Worm (Caenorhabditis elegans) whole organism, late embryonic: ENCODE data around the gene srh-21.
A peak's percentile ranks its signal among the peaks of the same experiment; 100 is the strongest.

Experiments used
- C08G9.2 ChIP-seq: sonication (generic microtip); optimal IDR thresholded peaks from 2 replicates; lab custom pipeline; 2016; ENCODE audit warnings: mild to moderate bottlenecking, missing genetic modification characterization, moderate library complexity, missing compliant biosample characterization
- C38D4.7 ChIP-seq: fragments of 200-800 bp; sonication (Bioruptor generic); optimal IDR thresholded peaks from 2 replicates; lab custom pipeline; 2018; ENCODE audit warnings: mild to moderate bottlenecking, missing genetic modification characterization, moderate library complexity, missing compliant biosample characterization
- F13H6.1 ChIP-seq: sonication (generic microtip); optimal IDR thresholded peaks from 2 replicates; lab custom pipeline; 2016; ENCODE audit warnings: missing genetic modification characterization, missing compliant biosample characterization
- T23F11.4 ChIP-seq: fragments of 200-800 bp; sonication (Bioruptor generic); optimal IDR thresholded peaks from 2 replicates; lab custom pipeline; 2018; ENCODE audit warnings: mild to moderate bottlenecking, missing genetic modification characterization, missing compliant biosample characterization
- Y22D7AL.16 ChIP-seq: sonication (generic microtip); optimal IDR thresholded peaks from 2 replicates; lab custom pipeline; 2016; ENCODE audit warnings: missing genetic modification characterization, missing compliant biosample characterization
- ahr-1 ChIP-seq: sonication (generic microtip); optimal IDR thresholded peaks from 2 replicates; lab custom pipeline; 2016; ENCODE audit warnings: missing genetic modification characterization, missing compliant biosample characterization
- ama-1 ChIP-seq: fragments of 150-350 bp; optimal IDR thresholded peaks from 2 replicates; lab custom pipeline; 2014
- ceh-19 ChIP-seq: fragments of 200-800 bp; sonication (Bioruptor generic); optimal IDR thresholded peaks from 2 replicates; lab custom pipeline; 2018; ENCODE audit warnings: mild to moderate bottlenecking, missing genetic modification characterization, missing compliant biosample characterization
- ceh-24 ChIP-seq: sonication (generic microtip); optimal IDR thresholded peaks from 2 replicates; lab custom pipeline; 2016; ENCODE audit warnings: mild to moderate bottlenecking, missing genetic modification characterization, missing compliant biosample characterization
- ceh-31 ChIP-seq: sonication (generic microtip); optimal IDR thresholded peaks from 2 replicates; lab custom pipeline; 2016; ENCODE audit warnings: missing genetic modification characterization, missing compliant biosample characterization
- ceh-45 ChIP-seq: fragments of 200-800 bp; sonication (Bioruptor generic); IDR thresholded peaks from 2 replicates; pipeline ENCODE4 v1.3.6; 2022; ENCODE audit warnings: missing genetic modification reagents, missing genetic modification characterization, missing compliant biosample characterization
- ceh-6 ChIP-seq: fragments of 200-800 bp; sonication (Bioruptor generic); optimal IDR thresholded peaks from 2 replicates; lab custom pipeline; 2018; ENCODE audit warnings: mild to moderate bottlenecking, missing genetic modification characterization, missing compliant biosample characterization
- ceh-9 ChIP-seq: sonication (generic microtip); optimal IDR thresholded peaks from 2 replicates; lab custom pipeline; 2016; ENCODE audit warnings: mild to moderate bottlenecking, missing genetic modification characterization, inconsistent platforms, missing compliant biosample characterization
- dmd-4 ChIP-seq: sonication (generic microtip); optimal IDR thresholded peaks from 2 replicates; lab custom pipeline; 2016; ENCODE audit warnings: borderline replicate concordance, missing genetic modification characterization, missing compliant biosample characterization
- dve-1 ChIP-seq: sonication (generic microtip); optimal IDR thresholded peaks from 2 replicates; lab custom pipeline; 2017; ENCODE audit warnings: antibody characterized with exemption, mild to moderate bottlenecking, missing genetic modification characterization, missing compliant biosample characterization
- elt-2 ChIP-seq: sonication (generic microtip); optimal IDR thresholded peaks from 2 replicates; lab custom pipeline; 2016; ENCODE audit warnings: missing genetic modification reagents, missing genetic modification characterization, missing compliant biosample characterization
- ets-4 ChIP-seq: sonication (generic microtip); optimal IDR thresholded peaks from 2 replicates; lab custom pipeline; 2016; ENCODE audit warnings: missing genetic modification characterization, missing compliant biosample characterization
- fax-1 ChIP-seq: sonication (generic microtip); optimal IDR thresholded peaks from 2 replicates; lab custom pipeline; 2016; ENCODE audit warnings: missing genotype, missing genetic modification characterization, missing compliant biosample characterization
- fkh-10 ChIP-seq: fragments of 150-350 bp; optimal IDR thresholded peaks from 2 replicates; lab custom pipeline; 2014; ENCODE audit warnings: missing biosample characterization, missing genetic modification reagents, missing genetic modification characterization
- gmeb-2 ChIP-seq: sonication (generic microtip); optimal IDR thresholded peaks from 2 replicates; lab custom pipeline; 2016; ENCODE audit warnings: missing genetic modification characterization, inconsistent platforms, missing compliant biosample characterization
- hlh-13 ChIP-seq: fragments of 200-800 bp; sonication (Bioruptor generic); optimal IDR thresholded peaks from 2 replicates; lab custom pipeline; 2018; ENCODE audit warnings: mild to moderate bottlenecking, missing genetic modification characterization, missing compliant biosample characterization
- hlh-15 ChIP-seq: sonication (generic microtip); optimal IDR thresholded peaks from 2 replicates; lab custom pipeline; 2016; ENCODE audit warnings: missing genetic modification characterization, missing compliant biosample characterization
- hlh-30 ChIP-seq: sonication (generic microtip); optimal IDR thresholded peaks from 2 replicates; lab custom pipeline; 2017; ENCODE audit warnings: antibody characterized with exemption, missing genetic modification characterization, missing compliant biosample characterization; ENCODE audit not compliant: insufficient read depth
- lim-6 ChIP-seq: sonication (generic microtip); optimal IDR thresholded peaks from 2 replicates; lab custom pipeline; 2016; ENCODE audit warnings: missing genetic modification characterization, missing compliant biosample characterization
- lin-11 ChIP-seq: fragments of 200-800 bp; sonication (Bioruptor generic); optimal IDR thresholded peaks from 2 replicates; lab custom pipeline; 2018; ENCODE audit warnings: mild to moderate bottlenecking, missing genetic modification characterization, missing compliant biosample characterization
- madf-2 ChIP-seq: sonication (generic microtip); optimal IDR thresholded peaks from 2 replicates; lab custom pipeline; 2017; ENCODE audit warnings: missing genetic modification characterization, missing compliant biosample characterization
- mec-3 ChIP-seq: sonication (generic microtip); optimal IDR thresholded peaks from 2 replicates; lab custom pipeline; 2016; ENCODE audit warnings: borderline replicate concordance, missing genetic modification characterization, missing compliant biosample characterization
- nfya-1 ChIP-seq: sonication (generic microtip); optimal IDR thresholded peaks from 2 replicates; lab custom pipeline; 2017; ENCODE audit warnings: missing genetic modification characterization, mild to moderate bottlenecking, missing compliant biosample characterization, antibody characterized with exemption, moderate library complexity
- nhr-11 ChIP-seq: fragments of 150-350 bp; optimal IDR thresholded peaks from 2 replicates; lab custom pipeline; 2014; ENCODE audit warnings: missing biosample characterization, missing genetic modification characterization
- nhr-232 ChIP-seq: sonication (generic microtip); optimal IDR thresholded peaks from 2 replicates; lab custom pipeline; 2016; ENCODE audit warnings: missing genetic modification characterization, missing compliant biosample characterization
- odd-2 ChIP-seq: sonication (generic microtip); optimal IDR thresholded peaks from 2 replicates; lab custom pipeline; 2017; ENCODE audit warnings: antibody characterized with exemption, mild to moderate bottlenecking, missing genetic modification characterization, missing compliant biosample characterization
- pag-3 ChIP-seq: sonication (generic microtip); optimal IDR thresholded peaks from 2 replicates; lab custom pipeline; 2016; ENCODE audit warnings: missing compliant biosample characterization, missing genetic modification characterization, borderline replicate concordance
- pat-9 ChIP-seq: fragments of 200-800 bp; sonication (Bioruptor generic); optimal IDR thresholded peaks from 2 replicates; lab custom pipeline; 2018; ENCODE audit warnings: mild to moderate bottlenecking, missing genetic modification characterization, moderate library complexity, missing compliant biosample characterization
- pax-1 ChIP-seq: fragments of 150-350 bp; optimal IDR thresholded peaks from 2 replicates; lab custom pipeline; 2014; ENCODE audit warnings: missing biosample characterization, missing genetic modification characterization
- pqm-1 ChIP-seq: sonication (generic microtip); optimal IDR thresholded peaks from 2 replicates; lab custom pipeline; 2016; ENCODE audit warnings: missing genetic modification characterization, missing compliant biosample characterization
- pros-1 ChIP-seq: fragments of 150-350 bp; optimal IDR thresholded peaks from 2 replicates; lab custom pipeline; 2014; ENCODE audit warnings: missing biosample characterization, missing genetic modification reagents, missing genetic modification characterization
- ref-2 ChIP-seq: sonication (generic microtip); optimal IDR thresholded peaks from 2 replicates; lab custom pipeline; 2016; ENCODE audit warnings: missing genetic modification characterization, missing compliant biosample characterization
- rnt-1 ChIP-seq: sonication (generic microtip); optimal IDR thresholded peaks from 2 replicates; lab custom pipeline; 2016; ENCODE audit warnings: missing genetic modification characterization, missing compliant biosample characterization
- sdc-2 ChIP-seq: sonication (generic microtip); optimal IDR thresholded peaks from 2 replicates; lab custom pipeline; 2016; ENCODE audit warnings: missing genotype, missing genetic modification characterization, missing compliant biosample characterization
- sox-2 ChIP-seq: fragments of 200-800 bp; sonication (Bioruptor generic); IDR thresholded peaks from 2 replicates; pipeline ENCODE4 v1.3.6; 2022; ENCODE audit warnings: missing genetic modification reagents, missing genetic modification characterization, missing compliant biosample characterization
- tbx-2 ChIP-seq: sonication (generic microtip); optimal IDR thresholded peaks from 2 replicates; lab custom pipeline; 2016; ENCODE audit warnings: missing genetic modification characterization, missing compliant biosample characterization
- ttx-3 ChIP-seq: sonication (generic microtip); optimal IDR thresholded peaks from 2 replicates; lab custom pipeline; 2016; ENCODE audit warnings: missing genetic modification reagents, missing genetic modification characterization, missing compliant biosample characterization
- unc-42 ChIP-seq: sonication (generic microtip); optimal IDR thresholded peaks from 2 replicates; lab custom pipeline; 2016; ENCODE audit warnings: missing genotype, missing genetic modification characterization, missing compliant biosample characterization
- unc-86 ChIP-seq: sonication (generic microtip); optimal IDR thresholded peaks from 2 replicates; lab custom pipeline; 2016; ENCODE audit warnings: missing genetic modification characterization, missing compliant biosample characterization
- ztf-16 ChIP-seq: sonication (generic microtip); optimal IDR thresholded peaks from 2 replicates; lab custom pipeline; 2017; ENCODE audit warnings: missing genetic modification characterization, missing compliant biosample characterization

The srh-21 gene

DNA sequence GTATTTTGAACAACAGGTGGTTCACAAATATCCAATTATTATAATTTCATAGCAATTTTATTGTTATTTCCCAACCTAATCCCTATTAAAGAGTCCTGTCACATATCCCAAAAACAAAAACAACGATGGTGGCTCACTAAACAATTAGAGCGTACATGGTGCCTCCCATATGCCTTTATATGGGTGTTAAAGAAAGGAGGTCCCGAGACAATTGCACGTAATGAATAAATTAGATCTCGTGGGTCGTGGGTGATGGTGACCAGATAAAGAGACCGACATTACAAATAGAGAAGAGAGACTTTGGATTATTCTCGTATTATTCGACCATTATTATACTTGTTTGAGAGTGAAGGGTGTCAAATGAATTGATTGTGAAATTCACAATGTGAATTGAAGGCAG is 40.8 kb downstream of the srh-21 start:
- TF ChIP-seq fkh-10 (GFP tag; lab: Kevin White, UChicago) (no peak), ceh-31 (tag; lab: Kevin White, UChicago) (peak; percentile 78), pros-1 (no peak), pag-3 (tag; lab: Kevin White, UChicago) (no peak), nhr-232 (tag; lab: Kevin White, UChicago) (no peak), mec-3 (tag; lab: Kevin White, UChicago) (no peak), sdc-2 (tag; lab: Kevin White, UChicago) (no peak), ceh-9 (tag; lab: Kevin White, UChicago) (no peak), fax-1 (tag; lab: Kevin White, UChicago) (no peak), F13H6.1 (tag; lab: Kevin White, UChicago) (no peak), pat-9 (no peak), odd-2 (tag; lab: Kevin White, UChicago) (no peak), lim-6 (no peak), C38D4.7 (GFP tag; lab: Kevin White, UChicago) (no peak), hlh-13 (GFP tag; lab: Kevin White, UChicago) (no peak), elt-2 (tag; lab: Kevin White, UChicago) (no peak), dve-1 (tag; lab: Kevin White, UChicago) (no peak), dmd-4 (tag; lab: Kevin White, UChicago) (no peak), nfya-1 (tag; lab: Kevin White, UChicago) (no peak), ceh-45 (GFP tag; lab: Robert Waterston, UW) (no peak), madf-2 (tag; lab: Kevin White, UChicago) (no peak), lin-11 (no peak), ztf-16 (tag; lab: Kevin White, UChicago) (no peak), ceh-24 (tag; lab: Kevin White, UChicago) (no peak), ref-2 (tag; lab: Kevin White, UChicago) (peak; percentile 27), gmeb-2 (no peak), rnt-1 (tag; lab: Kevin White, UChicago) (no peak), sox-2 (GFP tag; lab: Robert Waterston, UW) (peak; percentile 28; the same call in 1 of the 2 replicates), tbx-2 (tag; lab: Kevin White, UChicago) (peak; percentile 2), T23F11.4 (GFP tag; lab: Kevin White, UChicago) (no peak), hlh-15 (no peak), ttx-3 (tag; lab: Kevin White, UChicago) (no peak), ceh-6 (GFP tag; lab: Kevin White, UChicago) (no peak), hlh-30 (tag; lab: Kevin White, UChicago) (peak; percentile 50), unc-86 (tag; lab: Kevin White, UChicago) (no peak), ets-4 (tag; lab: Kevin White, UChicago) (no peak), ceh-19 (GFP tag; lab: Kevin White, UChicago) (no peak), unc-42 (tag; lab: Kevin White, UChicago) (peak; percentile 97), pax-1 (tag; lab: Kevin White, UChicago) (no peak), nhr-11 (no peak), pqm-1 (tag; lab: Kevin White, UChicago) (no peak), ama-1 (lab: Kevin White, UChicago) (no peak)

DNA sequence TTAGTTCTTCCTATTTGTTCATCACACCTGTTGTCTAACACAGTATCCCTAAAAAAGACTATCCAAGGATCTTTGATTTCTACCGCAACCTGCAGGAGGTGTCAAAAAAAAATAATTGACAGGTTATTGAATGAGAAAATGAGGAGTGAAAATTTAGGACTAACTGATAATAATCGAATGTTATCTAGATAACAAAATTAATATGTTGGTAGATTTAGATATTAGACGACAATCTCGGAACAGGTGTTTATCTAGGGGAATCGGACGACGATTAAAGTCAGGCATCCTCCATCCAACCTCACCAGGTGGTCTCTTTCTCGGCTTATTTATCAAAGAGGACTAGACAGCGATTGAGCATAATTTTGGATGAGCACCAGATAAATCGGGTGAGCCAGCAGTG is 42.3 kb downstream of the srh-21 start:
- TF ChIP-seq ahr-1 (tag; lab: Kevin White, UChicago) (no peak), Y22D7AL.16 (no peak), C38D4.7 (GFP tag; lab: Kevin White, UChicago) (no peak), ceh-31 (tag; lab: Kevin White, UChicago) (no peak), ztf-16 (tag; lab: Kevin White, UChicago) (no peak), ceh-6 (GFP tag; lab: Kevin White, UChicago) (no peak), C08G9.2 (no peak), lim-6 (no peak)
